Worm (Caenorhabditis elegans) whole organism, L1 larva: ENCODE results near the gene flh-3.

Experiments used
- F16B12.6 ChIP-seq: fragments of 150-350 bp; optimal IDR thresholded peaks from 2 replicates; lab custom pipeline; 2014; ENCODE audit warnings: missing biosample characterization, missing genetic modification characterization
- aha-1 ChIP-seq: fragments of 150-350 bp; optimal IDR thresholded peaks from 2 replicates; lab custom pipeline; 2014; ENCODE audit warnings: missing biosample characterization, missing genetic modification characterization
- aly-2 ChIP-seq: fragments of 150-350 bp; optimal IDR thresholded peaks from 2 replicates; lab custom pipeline; 2014; ENCODE audit warnings: missing biosample characterization, missing genetic modification characterization
- blmp-1 ChIP-seq: fragments of 150-350 bp; optimal IDR thresholded peaks from 2 replicates; lab custom pipeline; 2014; ENCODE audit warnings: missing biosample characterization, missing genetic modification characterization
- ceh-8 ChIP-seq: fragments of 200-800 bp; sonication (Bioruptor generic); optimal IDR thresholded peaks from 2 replicates; lab custom pipeline; 2018; ENCODE audit warnings: mild to moderate bottlenecking, missing genetic modification characterization, moderate library complexity, missing compliant biosample characterization
- ceh-82 ChIP-seq, 3 experiments: fragments of 150-350 bp in 1 of 3; sonication (generic microtip) in 2 of 3; optimal IDR thresholded peaks; 2 replicates each; lab custom pipeline; 2014 to 2017; ENCODE audit warnings: missing biosample characterization in 3 of 3, missing genetic modification characterization in 3 of 3
- dpl-1 ChIP-seq, 3 experiments: fragments of 150-350 bp in 2 of 3; sonication (generic microtip) in 1 of 3; optimal IDR thresholded peaks; 2 replicates each; lab custom pipeline; 2014 to 2017; ENCODE audit warnings: missing biosample characterization in 3 of 3, missing genetic modification characterization in 3 of 3, missing genetic modification reagents in 3 of 3
- efl-1 ChIP-seq, 4 experiments: fragments of 150-350 bp; optimal IDR thresholded peaks in 3 of 4; peaks in 1 of 4; 1 replicate in 1 of 4; 2 replicates in 3 of 4; lab custom pipeline; 2014; ENCODE audit warnings: missing biosample characterization in 2 of 4, missing genetic modification characterization in 2 of 4, missing genetic modification reagents in 2 of 4
- egl-27 ChIP-seq, 2 experiments: fragments of 150-350 bp in 1 of 2; sonication (generic microtip); optimal IDR thresholded peaks; 3 replicates each; lab custom pipeline; 2017 to 2018; ENCODE audit warnings: missing biosample characterization in 2 of 2, missing genetic modification characterization in 2 of 2, missing genetic modification reagents in 2 of 2
- elt-3 ChIP-seq, 6 experiments: fragments of 150-350 bp in 1 of 6; sonication (generic microtip); optimal IDR thresholded peaks; 2 replicates each; lab custom pipeline; 2017 to 2018; ENCODE audit warnings: missing biosample characterization in 6 of 6, missing genetic modification characterization in 6 of 6, inconsistent platforms in 1 of 6
- fkh-10 ChIP-seq: sonication (generic microtip); optimal IDR thresholded peaks from 2 replicates; lab custom pipeline; 2017; ENCODE audit warnings: missing biosample characterization, missing genetic modification reagents, missing genetic modification characterization
- fkh-8 ChIP-seq: sonication (generic microtip); optimal IDR thresholded peaks from 2 replicates; lab custom pipeline; 2016; ENCODE audit warnings: mild to moderate bottlenecking, missing genetic modification characterization, missing compliant biosample characterization
- fos-1 ChIP-seq: fragments of 150-350 bp; optimal IDR thresholded peaks from 2 replicates; lab custom pipeline; 2014; ENCODE audit warnings: missing biosample characterization, missing genetic modification characterization
- lin-14 ChIP-seq: fragments of 200-800 bp; sonication (Bioruptor generic); optimal IDR thresholded peaks from 2 replicates; lab custom pipeline; 2018; ENCODE audit warnings: mild to moderate bottlenecking, missing genetic modification characterization, moderate library complexity, missing compliant biosample characterization
- lin-35 ChIP-seq, 2 experiments: fragments of 150-350 bp; optimal IDR thresholded peaks; 2 replicates each; lab custom pipeline; 2014; ENCODE audit warnings: missing biosample characterization in 2 of 2, missing genetic modification characterization in 2 of 2, missing genetic modification reagents in 2 of 2
- lin-39 ChIP-seq: fragments of 150-350 bp; optimal IDR thresholded peaks from 2 replicates; lab custom pipeline; 2014; ENCODE audit warnings: missing biosample characterization, missing genetic modification reagents, missing genetic modification characterization
- lir-3 ChIP-seq: sonication (generic microtip); optimal IDR thresholded peaks from 2 replicates; lab custom pipeline; 2016; ENCODE audit warnings: mild to moderate bottlenecking, missing genetic modification characterization, moderate library complexity, missing compliant biosample characterization; ENCODE audit not compliant: poor library complexity
- mab-9 ChIP-seq: fragments of 200-800 bp; sonication (Bioruptor generic); IDR thresholded peaks from 2 replicates; pipeline ENCODE4 v1.3.6; 2022; ENCODE audit warnings: missing genetic modification reagents, missing genetic modification characterization, missing compliant biosample characterization
- mef-2 ChIP-seq: fragments of 150-350 bp; optimal IDR thresholded peaks from 2 replicates; lab custom pipeline; 2014; ENCODE audit warnings: missing biosample characterization, missing genetic modification characterization
- nhr-11 ChIP-seq: fragments of 150-350 bp; optimal IDR thresholded peaks from 2 replicates; lab custom pipeline; 2014; ENCODE audit warnings: missing biosample characterization, missing genetic modification characterization
- nhr-12 ChIP-seq: sonication (generic microtip); optimal IDR thresholded peaks from 2 replicates; lab custom pipeline; 2017; ENCODE audit warnings: missing biosample characterization, missing genetic modification characterization
- nhr-20 ChIP-seq: sonication (generic microtip); optimal IDR thresholded peaks from 2 replicates; lab custom pipeline; 2016; ENCODE audit warnings: mild to moderate bottlenecking, missing genetic modification characterization, missing compliant biosample characterization
- nhr-237 ChIP-seq: fragments of 150-350 bp; optimal IDR thresholded peaks from 2 replicates; lab custom pipeline; 2014; ENCODE audit warnings: missing biosample characterization, missing genetic modification characterization
- nhr-47 ChIP-seq: sonication (generic microtip); optimal IDR thresholded peaks from 2 replicates; lab custom pipeline; 2016; ENCODE audit warnings: mild to moderate bottlenecking, missing genetic modification characterization, moderate library complexity, missing compliant biosample characterization
- nhr-71 ChIP-seq: sonication (generic microtip); optimal IDR thresholded peaks from 2 replicates; lab custom pipeline; 2016; ENCODE audit warnings: mild to moderate bottlenecking, missing genetic modification characterization, moderate library complexity, missing compliant biosample characterization
- nhr-76 ChIP-seq: sonication (generic microtip); optimal IDR thresholded peaks from 2 replicates; lab custom pipeline; 2017; ENCODE audit warnings: missing biosample characterization, missing genetic modification characterization
- nhr-84 ChIP-seq: sonication (generic microtip); optimal IDR thresholded peaks from 2 replicates; lab custom pipeline; 2017; ENCODE audit warnings: missing biosample characterization, missing genetic modification characterization
- nhr-85 ChIP-seq: sonication (generic microtip); peaks from one replicate; lab custom pipeline; 2016; ENCODE audit warnings: missing genetic modification characterization, inconsistent platforms, missing compliant biosample characterization
- pag-3 ChIP-seq: sonication (generic microtip); optimal IDR thresholded peaks from 2 replicates; lab custom pipeline; 2017; ENCODE audit warnings: missing genetic modification characterization, mild to moderate bottlenecking, missing compliant biosample characterization, antibody characterized with exemption, borderline replicate concordance; ENCODE audit not compliant: insufficient read depth
- pax-3 ChIP-seq: fragments of 200-800 bp; sonication (Bioruptor generic); optimal IDR thresholded peaks from 2 replicates; lab custom pipeline; 2018; ENCODE audit warnings: mild to moderate bottlenecking, missing genetic modification characterization, moderate library complexity, missing compliant biosample characterization
- rnt-1 ChIP-seq: sonication (generic microtip); optimal IDR thresholded peaks from 2 replicates; lab custom pipeline; 2016; ENCODE audit warnings: mild to moderate bottlenecking, missing genetic modification characterization, moderate library complexity, missing compliant biosample characterization
- skn-1 ChIP-seq: fragments of 150-350 bp; optimal IDR thresholded peaks from 2 replicates; lab custom pipeline; 2014; ENCODE audit warnings: missing biosample characterization, missing genetic modification characterization
- snu-23 ChIP-seq: sonication (generic microtip); optimal IDR thresholded peaks from 2 replicates; lab custom pipeline; 2016; ENCODE audit warnings: missing genetic modification characterization, missing compliant biosample characterization
- sox-4 ChIP-seq: sonication (generic microtip); optimal IDR thresholded peaks from 2 replicates; lab custom pipeline; 2016; ENCODE audit warnings: missing genetic modification characterization, missing compliant biosample characterization
- sup-37 ChIP-seq: fragments of 200-800 bp; sonication (Bioruptor generic); optimal IDR thresholded peaks from 2 replicates; lab custom pipeline; 2018; ENCODE audit warnings: mild to moderate bottlenecking, missing genetic modification characterization, missing compliant biosample characterization
- swsn-7 ChIP-seq: sonication (generic microtip); optimal IDR thresholded peaks from 2 replicates; lab custom pipeline; 2016; ENCODE audit warnings: missing genetic modification characterization, missing compliant biosample characterization
- tbx-2 ChIP-seq: sonication (generic microtip); optimal IDR thresholded peaks from 2 replicates; lab custom pipeline; 2016; ENCODE audit warnings: missing genetic modification characterization, missing compliant biosample characterization
- unc-130 ChIP-seq: fragments of 150-350 bp; optimal IDR thresholded peaks from 2 replicates; lab custom pipeline; 2017; ENCODE audit warnings: missing biosample characterization, missing genetic modification characterization, inconsistent platforms
- unc-98 ChIP-seq: fragments of 200-800 bp; sonication (Bioruptor generic); IDR thresholded peaks from 2 replicates; pipeline ENCODE4 v1.3.6; 2022; ENCODE audit warnings: missing genetic modification characterization, missing compliant biosample characterization
- xbp-1 ChIP-seq: sonication (generic microtip); optimal IDR thresholded peaks from 2 replicates; lab custom pipeline; 2016; ENCODE audit warnings: missing genetic modification characterization, missing compliant biosample characterization
- zip-4 ChIP-seq: fragments of 200-800 bp; sonication (Bioruptor generic); optimal IDR thresholded peaks from 2 replicates; lab custom pipeline; 2018; ENCODE audit warnings: mild to moderate bottlenecking, missing genetic modification characterization, moderate library complexity, missing compliant biosample characterization
- ztf-11 ChIP-seq, 2 experiments: sonication (generic microtip); optimal IDR thresholded peaks; 2 replicates each; lab custom pipeline; 2016 to 2017; ENCODE audit warnings: missing genetic modification characterization in 2 of 2, missing biosample characterization in 1 of 2, missing compliant biosample characterization in 1 of 2
- ztf-4 ChIP-seq: fragments of 150-350 bp; optimal IDR thresholded peaks from 2 replicates; lab custom pipeline; 2014; ENCODE audit warnings: missing biosample characterization, missing genetic modification characterization

The flh-3 gene

DNA sequence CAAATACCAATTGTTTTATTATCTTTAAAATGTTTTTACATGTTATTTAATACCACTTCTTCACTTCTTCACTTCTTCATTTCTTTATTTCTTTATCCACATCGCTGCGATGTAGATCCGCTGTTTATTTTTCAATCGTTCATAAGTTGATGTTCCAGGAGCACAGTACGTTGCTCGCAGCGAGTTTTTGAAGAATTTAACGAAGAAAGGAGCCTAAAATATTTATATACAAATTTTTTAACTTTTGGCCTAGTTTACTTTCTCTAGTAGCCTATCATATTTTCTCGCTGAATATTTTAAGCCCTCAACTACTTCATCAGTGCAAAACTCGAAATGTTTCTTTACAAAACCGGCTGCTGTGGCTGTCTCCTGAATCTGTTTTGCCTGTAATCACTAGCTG is 48.3 kb downstream of the flh-3 start:
- TF ChIP-seq lin-39 (tag; lab: Kevin White, UChicago) (no peak), ztf-4 (tag; lab: Kevin White, UChicago) (no peak), aha-1 (no peak), nhr-76 (tag; lab: Kevin White, UChicago) (no peak), efl-1 (optimal IDR thresholded peaks at IDR 0.05; lab: Kevin White, UChicago) (no peak), efl-1 (GFP tag; optimal IDR thresholded peaks at IDR 0.05 in 1 of 2; lab: Kevin White, UChicago) (no peak)

DNA sequence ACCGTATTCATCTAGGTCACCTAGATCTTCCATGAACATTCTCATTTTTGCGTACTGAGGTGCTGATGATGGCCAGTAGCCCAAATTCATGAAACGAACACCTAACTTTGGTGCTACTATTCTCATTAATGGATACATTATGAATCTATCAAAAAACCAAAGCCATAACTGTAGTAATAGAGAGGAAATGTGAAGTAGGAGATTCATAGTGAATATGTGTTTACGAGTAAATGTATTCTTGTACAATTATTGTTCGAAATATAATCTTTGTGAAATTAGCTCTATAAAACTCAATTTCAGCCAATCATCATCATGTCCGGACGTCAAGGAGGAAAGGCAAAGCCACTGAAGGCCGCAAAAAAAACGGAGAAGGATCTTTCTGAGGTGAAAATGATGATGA is 49.2 kb downstream of the flh-3 start, which contains the start of the genes F49C12.11 and nemt-1:
Gene F49C12.11, plus strand, starts transcription at position 301 of the 400 bp plus-strand sequence.
Gene nemt-1, minus strand, starts transcription at position 360 of the 400 bp plus-strand sequence.
- TF ChIP-seq nhr-237 (no peak), pax-3 (tag; lab: Kevin White, UChicago) (no peak), nhr-11 (tag; lab: Kevin White, UChicago) (no peak), ceh-82 (tag; optimal IDR thresholded peaks at IDR 0.05; lab: Kevin White, UChicago) (no peak), rnt-1 (tag; lab: Kevin White, UChicago) (no peak), nhr-12 (tag; lab: Kevin White, UChicago) (no peak), egl-27 (tag; optimal IDR thresholded peaks at IDR 0.05; lab: Kevin White, UChicago) (no peak), blmp-1 (tag; lab: Kevin White, UChicago) (no peak), efl-1 (optimal IDR thresholded peaks at IDR 0.05; lab: Kevin White, UChicago) (no peak), efl-1 (GFP tag; optimal IDR thresholded peaks at IDR 0.05 in 1 of 2; lab: Kevin White, UChicago) (no peak), unc-130 (tag; lab: Kevin White, UChicago) (no peak), skn-1 (tag; lab: Kevin White, UChicago) (no peak), unc-98 (GFP tag; lab: Robert Waterston, UW) (no peak), aly-2 (tag; lab: Kevin White, UChicago) (no peak), nhr-76 (tag; lab: Kevin White, UChicago) (no peak), mef-2 (tag; lab: Kevin White, UChicago) (no peak), dpl-1 (GFP tag; optimal IDR thresholded peaks at IDR 0.05; lab: Kevin White, UChicago) (no peak), nhr-47 (no peak), sox-4 (tag; lab: Kevin White, UChicago) (no peak)
- TF ChIP-seq, all 84 proteins: peak for 0

DNA sequence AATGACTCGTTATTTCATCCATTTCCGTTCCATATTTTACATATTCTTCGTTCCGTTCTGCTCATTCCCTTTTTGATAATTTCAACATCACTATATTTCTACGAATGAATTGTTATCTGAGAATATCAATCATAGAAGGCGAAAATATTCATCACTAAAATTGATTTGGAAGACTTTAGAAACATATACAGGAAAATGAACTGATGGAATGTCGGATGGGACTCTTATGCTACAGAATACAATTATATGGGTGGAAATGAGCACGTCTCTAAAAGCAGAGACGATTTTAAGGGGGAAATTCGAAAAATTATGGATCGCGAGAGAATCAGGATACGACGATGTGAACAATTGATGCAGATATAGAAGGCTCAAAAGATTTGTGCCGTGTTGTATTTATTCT is 50.1 kb downstream of the flh-3 start:
- TF ChIP-seq fkh-8: no peak
- no peak for TF ChIP-seq fkh-10 (GFP tag; lab: Kevin White, UChicago)
- peak; percentile 16 for TF ChIP-seq nhr-71 (tag; lab: Kevin White, UChicago)
- TF ChIP-seq F16B12.6 (tag; lab: Kevin White, UChicago): no peak
- no peak for TF ChIP-seq nhr-85 (tag; lab: Kevin White, UChicago)
- no peak for TF ChIP-seq ceh-8 (GFP tag; lab: Kevin White, UChicago)

DNA sequence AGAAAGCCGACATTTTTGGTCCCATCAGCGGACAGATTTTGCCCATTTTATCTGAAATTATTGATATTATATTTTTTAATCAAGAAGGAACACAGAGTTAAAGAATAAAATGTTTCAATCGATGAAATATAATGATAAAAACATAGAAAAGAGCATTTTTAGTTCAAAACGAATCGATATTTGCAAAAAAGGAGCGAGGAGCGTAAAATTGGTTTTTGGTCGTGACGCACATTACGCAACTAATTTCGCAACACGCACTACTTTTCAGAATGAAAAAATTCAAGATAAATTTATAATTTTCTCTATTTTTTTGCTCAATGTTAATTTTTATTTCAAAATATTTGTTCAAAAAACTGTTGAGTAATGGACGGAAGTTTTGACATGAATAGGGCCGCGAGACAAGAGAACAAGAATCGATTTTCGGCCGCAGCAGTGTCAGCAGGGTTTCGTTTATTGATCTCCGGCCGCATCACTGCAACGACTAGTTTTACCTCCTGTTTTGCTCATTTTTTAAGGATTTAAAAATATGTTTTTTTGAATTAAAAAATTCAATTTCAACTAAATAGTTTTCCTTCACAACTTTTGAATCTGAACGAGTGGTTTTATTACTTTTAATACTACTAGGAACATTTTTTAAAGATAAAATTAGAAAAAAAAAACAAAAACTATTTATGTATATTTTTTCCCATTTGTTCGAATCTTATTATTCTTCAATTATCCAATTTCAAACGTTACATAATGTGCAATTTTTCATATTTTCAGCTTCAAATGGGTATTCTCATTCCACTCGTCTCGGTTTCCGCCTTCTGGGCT is 51.3 kb downstream of the flh-3 start, which contains the start of the genes F49C12.12 and vha-17:
Gene F49C12.12, minus strand, starts transcription at position 51 of the 813 bp plus-strand sequence.
Gene vha-17, plus strand, starts transcription at position 763 of the 813 bp plus-strand sequence.
- TF ChIP-seq xbp-1 (tag; lab: Kevin White, UChicago) (peak; percentile 33), ceh-8 (GFP tag; lab: Kevin White, UChicago) (no peak), nhr-47 (peak; percentile 31), nhr-84 (tag; lab: Kevin White, UChicago) (no peak), lin-35 (GFP tag; optimal IDR thresholded peaks at IDR 0.05; lab: Kevin White, UChicago) (peak; percentile 8 to 47), sup-37 (no peak), zip-4 (GFP tag; lab: Kevin White, UChicago) (peak; percentile 45), ztf-11 (tag; optimal IDR thresholded peaks at IDR 0.05; lab: Kevin White, UChicago) (no peak), nhr-12 (tag; lab: Kevin White, UChicago) (no peak), swsn-7 (tag; lab: Kevin White, UChicago) (peak; percentile 16), mab-9 (GFP tag; lab: Robert Waterston, UW) (no peak), tbx-2 (tag; lab: Kevin White, UChicago) (peak; percentile 16), lin-14 (GFP tag; lab: Kevin White, UChicago) (peak; percentile 75), sox-4 (tag; lab: Kevin White, UChicago) (no peak), fos-1 (tag; lab: Kevin White, UChicago) (no peak), nhr-71 (tag; lab: Kevin White, UChicago) (peak; percentile 32), aly-2 (tag; lab: Kevin White, UChicago) (no peak), skn-1 (tag; lab: Kevin White, UChicago) (peak; percentile 65), pag-3 (tag; lab: Kevin White, UChicago) (no peak), elt-3 (tag; optimal IDR thresholded peaks at IDR 0.05; lab: Kevin White, UChicago) (no peak), snu-23 (GFP tag; lab: Kevin White, UChicago) (peak; percentile 68), lir-3 (tag; lab: Kevin White, UChicago) (no peak), efl-1 (optimal IDR thresholded peaks at IDR 0.05; lab: Kevin White, UChicago) (peak; percentile 10 to 42), efl-1 (GFP tag; optimal IDR thresholded peaks at IDR 0.05 in 1 of 2; lab: Kevin White, UChicago) (peak; percentile 27 to 34), nhr-20 (tag; lab: Kevin White, UChicago) (peak; percentile 25)
